Worm (Caenorhabditis elegans) whole organism, midembryonic: ENCODE measurements around the gene irld-63.
A peak's percentile ranks its signal among the peaks of the same experiment; 100 is the strongest.

ENCODE experiments used
- T22C8.4 ChIP-seq: fragments of 200-800 bp; sonication (Bioruptor generic); IDR thresholded peaks from 2 replicates; pipeline ENCODE4 v1.3.6; 2022; ENCODE audit warnings: missing genetic modification characterization, missing compliant biosample characterization
- flt-1 ChIP-seq: fragments of 200-800 bp; sonication (Bioruptor generic); IDR thresholded peaks from 2 replicates; pipeline ENCODE4 v1.3.6; 2022; ENCODE audit warnings: missing genetic modification characterization, missing compliant biosample characterization
- ref-1 ChIP-seq: fragments of 200-800 bp; sonication (Bioruptor generic); conservative IDR thresholded peaks from 2 replicates; pipeline ENCODE4 v1.3.6; 2022; ENCODE audit warnings: missing genetic modification reagents, missing genetic modification characterization, missing compliant biosample characterization
- ztf-29 ChIP-seq: fragments of 200-800 bp; sonication (Bioruptor generic); IDR thresholded peaks from 2 replicates; pipeline ENCODE4 v1.3.6; 2022; ENCODE audit warnings: missing genetic modification reagents, missing genetic modification characterization, missing compliant biosample characterization

DNA sequence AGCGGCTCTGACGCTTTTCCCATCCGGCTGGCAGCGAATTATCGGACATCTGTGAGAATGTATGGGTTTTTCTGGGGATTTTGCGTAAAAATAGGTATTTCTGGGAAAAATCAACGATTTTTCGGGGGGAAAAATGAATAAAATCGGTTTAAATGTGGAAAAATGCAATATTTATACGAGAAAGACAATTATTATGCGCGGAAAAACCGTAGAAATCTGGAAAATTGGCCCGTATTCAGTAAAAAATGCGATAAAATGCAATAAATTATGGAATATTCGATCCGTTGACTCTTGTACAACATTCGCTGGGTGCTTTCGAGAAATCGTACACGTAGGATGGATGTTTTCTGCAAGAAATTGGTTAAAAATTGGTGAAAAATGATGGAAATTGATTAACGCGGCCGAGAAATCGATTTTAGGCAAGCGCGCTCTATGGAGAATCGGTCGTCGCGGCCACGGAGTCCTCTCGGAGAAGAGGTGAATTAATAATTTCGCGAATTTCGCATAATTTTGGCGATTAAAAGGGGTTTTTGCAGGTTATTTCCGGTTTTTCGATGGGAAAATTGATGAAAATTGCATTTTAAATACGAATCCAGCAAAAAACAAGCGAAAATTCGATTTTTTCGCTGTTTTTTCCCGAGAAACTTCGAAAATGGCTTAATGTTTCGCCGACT is 41.4 kb upstream of the irld-63 start, which contains the start of gene pinn-1:
- peak; percentile 93 for TF ChIP-seq T22C8.4 (GFP tag; lab: Robert Waterston, UW)
- TF ChIP-seq flt-1 (GFP tag; lab: Robert Waterston, UW), result peak; percentile 86
- TF ChIP-seq ref-1, result no peak
- TF ChIP-seq ztf-29 (GFP tag; lab: Robert Waterston, UW), result no peak
